Fruit fly (Drosophila melanogaster) whole organism, prepupa: ENCODE measurements around the gene Nup154.

Experiments used
- Blimp-1 ChIP-seq: fragments of 200-800 bp; sonication (Bioruptor generic); optimal IDR thresholded peaks from 3 replicates; lab custom pipeline; 2017; ENCODE audit warnings: missing biosample characterization, missing genetic modification characterization, mild to moderate bottlenecking, moderate library complexity, missing genetic modification reagents
- CG10631 ChIP-seq: fragments of 200-800 bp; sonication (Bioruptor generic); optimal IDR thresholded peaks from 2 replicates; lab custom pipeline; 2016; ENCODE audit warnings: missing biosample characterization, missing genetic modification characterization
- CG10669 ChIP-seq: fragments of 200-800 bp; sonication (Bioruptor generic); optimal IDR thresholded peaks from 3 replicates; lab custom pipeline; 2018; ENCODE audit warnings: missing biosample characterization, mild to moderate bottlenecking, missing genetic modification characterization, moderate library complexity
- CG11294 ChIP-seq: fragments of 200-800 bp; sonication (Bioruptor generic); IDR thresholded peaks from 2 replicates; pipeline ENCODE4 v1.3.6; 2022; ENCODE audit warnings: missing biosample characterization, missing genetic modification characterization
- CG11762 ChIP-seq: fragments of 200-800 bp; sonication (Bioruptor generic); optimal IDR thresholded peaks from 3 replicates; lab custom pipeline; 2016; ENCODE audit warnings: missing biosample characterization, missing genetic modification characterization; ENCODE audit not compliant: insufficient read depth
- CG11902 ChIP-seq: fragments of 200-800 bp; sonication (Bioruptor generic); optimal IDR thresholded peaks from 3 replicates; lab custom pipeline; 2016; ENCODE audit warnings: missing biosample characterization, missing genetic modification characterization
- CG1621 ChIP-seq: fragments of 200-800 bp; sonication (Bioruptor generic); optimal IDR thresholded peaks from 3 replicates; lab custom pipeline; 2018; ENCODE audit warnings: missing biosample characterization, mild to moderate bottlenecking, missing genetic modification characterization
- CG16779 ChIP-seq: fragments of 200-800 bp; sonication (Bioruptor generic); optimal IDR thresholded peaks from 3 replicates; lab custom pipeline; 2017; ENCODE audit warnings: missing biosample characterization, mild to moderate bottlenecking, missing genetic modification characterization
- CG3032 ChIP-seq: fragments of 200-800 bp; optimal IDR thresholded peaks from 2 replicates; lab custom pipeline; 2019; ENCODE audit warnings: missing biosample characterization, mild to moderate bottlenecking, missing genetic modification characterization, moderate library complexity
- CG31627 ChIP-seq: fragments of 200-800 bp; sonication (Bioruptor generic); optimal IDR thresholded peaks from 3 replicates; lab custom pipeline; 2016; ENCODE audit warnings: missing biosample characterization, missing genetic modification characterization
- CG32006 ChIP-seq: fragments of 200-800 bp; sonication (Bioruptor generic); optimal IDR thresholded peaks from 3 replicates; lab custom pipeline; 2017; ENCODE audit warnings: missing biosample characterization, mild to moderate bottlenecking, missing genetic modification characterization
- CG34406 ChIP-seq: fragments of 200-800 bp; sonication (Bioruptor generic); optimal IDR thresholded peaks from 3 replicates; lab custom pipeline; 2016; ENCODE audit warnings: missing biosample characterization, missing genetic modification characterization
- CG3919 ChIP-seq: fragments of 200-800 bp; sonication (Bioruptor generic); optimal IDR thresholded peaks from 3 replicates; lab custom pipeline; 2016; ENCODE audit warnings: missing biosample characterization, missing genetic modification characterization
- CG4318 ChIP-seq: fragments of 200-800 bp; sonication (Bioruptor generic); optimal IDR thresholded peaks from 3 replicates; lab custom pipeline; 2017; ENCODE audit warnings: missing biosample characterization, mild to moderate bottlenecking, missing genetic modification characterization
- CG6163 ChIP-seq: fragments of 200-800 bp; sonication (Bioruptor generic); IDR thresholded peaks from 3 replicates; pipeline ENCODE4 v1.3.6; 2022; ENCODE audit warnings: missing biosample characterization, missing genetic modification characterization
- CG6276 ChIP-seq: fragments of 200-800 bp; sonication (Bioruptor generic); optimal IDR thresholded peaks from 2 replicates; lab custom pipeline; 2017; ENCODE audit warnings: missing biosample characterization, mild to moderate bottlenecking, missing genetic modification characterization
- CG6792 ChIP-seq: fragments of 200-800 bp; sonication (Bioruptor generic); optimal IDR thresholded peaks from 3 replicates; lab custom pipeline; 2016; ENCODE audit warnings: missing biosample characterization, missing genetic modification characterization
- CG6808 ChIP-seq: fragments of 200-800 bp; sonication (Bioruptor generic); optimal IDR thresholded peaks from 3 replicates; lab custom pipeline; 2017; ENCODE audit warnings: missing biosample characterization, missing genetic modification characterization, mild to moderate bottlenecking, moderate library complexity, missing genetic modification reagents
- CG7368 ChIP-seq: fragments of 200-800 bp; sonication (Bioruptor generic); optimal IDR thresholded peaks from 3 replicates; lab custom pipeline; 2016; ENCODE audit warnings: missing biosample characterization, missing genetic modification characterization
- CG8119 ChIP-seq: fragments of 200-800 bp; sonication (Bioruptor generic); IDR thresholded peaks from 3 replicates; pipeline ENCODE4 v1.3.6; 2022; ENCODE audit warnings: missing biosample characterization, missing genetic modification characterization
- CG8319 ChIP-seq: fragments of 200-800 bp; sonication (Bioruptor generic); optimal IDR thresholded peaks from 3 replicates; lab custom pipeline; 2016; ENCODE audit warnings: missing biosample characterization, missing genetic modification characterization
- CG9139 ChIP-seq: fragments of 200-800 bp; sonication (Bioruptor generic); optimal IDR thresholded peaks from 3 replicates; lab custom pipeline; 2017; ENCODE audit warnings: missing biosample characterization, mild to moderate bottlenecking, missing genetic modification characterization
- Eip75B ChIP-seq: fragments of 200-800 bp; sonication (Bioruptor generic); optimal IDR thresholded peaks from 3 replicates; lab custom pipeline; 2016; ENCODE audit warnings: missing biosample characterization, missing genetic modification characterization
- Eip93F ChIP-seq: fragments of 200-800 bp; sonication (Bioruptor generic); optimal IDR thresholded peaks from 2 replicates; lab custom pipeline; 2016; ENCODE audit warnings: missing biosample characterization, mild to moderate bottlenecking, missing genetic modification characterization
- Ets21C ChIP-seq: fragments of 200-800 bp; sonication (Bioruptor generic); optimal IDR thresholded peaks from 3 replicates; lab custom pipeline; 2016; ENCODE audit warnings: missing biosample characterization, missing genetic modification characterization
- Ets96B ChIP-seq: fragments of 200-800 bp; optimal IDR thresholded peaks from 2 replicates; lab custom pipeline; 2019; ENCODE audit warnings: missing biosample characterization, mild to moderate bottlenecking, missing genetic modification characterization, moderate library complexity
- Gug ChIP-seq: fragments of 200-800 bp; sonication (Bioruptor generic); IDR thresholded peaks from 2 replicates; pipeline ENCODE4 v1.3.6; 2022; ENCODE audit warnings: missing biosample characterization, missing genetic modification characterization
- Hr38 ChIP-seq: sonication (Bioruptor generic); optimal IDR thresholded peaks from 2 replicates; lab custom pipeline; 2016; ENCODE audit warnings: missing biosample characterization, missing genetic modification characterization
- Hr39 ChIP-seq: fragments of 200-800 bp; sonication (Bioruptor generic); optimal IDR thresholded peaks from 2 replicates; lab custom pipeline; 2016; ENCODE audit warnings: missing biosample characterization, missing genetic modification characterization
- Hr4 ChIP-seq: fragments of 200-800 bp; sonication (Bioruptor generic); optimal IDR thresholded peaks from 3 replicates; lab custom pipeline; 2016; ENCODE audit warnings: missing biosample characterization, missing genetic modification characterization
- Met ChIP-seq: fragments of 200-800 bp; sonication (Bioruptor generic); optimal IDR thresholded peaks from 3 replicates; lab custom pipeline; 2016; ENCODE audit warnings: missing biosample characterization, missing genetic modification characterization
- OdsH ChIP-seq: fragments of 200-800 bp; sonication (Bioruptor generic); optimal IDR thresholded peaks from 3 replicates; lab custom pipeline; 2016; ENCODE audit warnings: missing biosample characterization, missing genetic modification characterization
- Smox ChIP-seq: fragments of 200-800 bp; sonication (Bioruptor generic); optimal IDR thresholded peaks from 3 replicates; lab custom pipeline; 2016; ENCODE audit warnings: missing biosample characterization, missing genetic modification characterization
- Sox102F ChIP-seq: fragments of 200-800 bp; sonication (Bioruptor generic); optimal IDR thresholded peaks from 2 replicates; lab custom pipeline; 2016; ENCODE audit warnings: missing biosample characterization, mild to moderate bottlenecking, missing genetic modification characterization
- Sox14 ChIP-seq: fragments of 200-800 bp; sonication (Bioruptor generic); optimal IDR thresholded peaks from 3 replicates; lab custom pipeline; 2016; ENCODE audit warnings: missing biosample characterization, missing genetic modification characterization
- Sox15 ChIP-seq: fragments of 200-800 bp; sonication (Bioruptor generic); optimal IDR thresholded peaks from 3 replicates; lab custom pipeline; 2016; ENCODE audit warnings: missing biosample characterization, missing genetic modification characterization
- achi ChIP-seq: fragments of 200-800 bp; sonication (Bioruptor generic); optimal IDR thresholded peaks from 3 replicates; lab custom pipeline; 2016; ENCODE audit warnings: missing biosample characterization, missing genetic modification characterization
- acj6 ChIP-seq: fragments of 200-800 bp; sonication (Bioruptor generic); optimal IDR thresholded peaks from 3 replicates; lab custom pipeline; 2016; ENCODE audit warnings: missing biosample characterization, missing genetic modification characterization
- dac ChIP-seq: fragments of 200-800 bp; sonication (Bioruptor generic); optimal IDR thresholded peaks from 2 replicates; lab custom pipeline; 2017; ENCODE audit warnings: missing biosample characterization, mild to moderate bottlenecking, missing genetic modification characterization
- dsx ChIP-seq: fragments of 200-800 bp; optimal IDR thresholded peaks from 3 replicates; lab custom pipeline; 2019; ENCODE audit warnings: missing biosample characterization, mild to moderate bottlenecking, missing genetic modification characterization, moderate library complexity; ENCODE audit not compliant: poor library complexity, severe bottlenecking
- eg ChIP-seq: fragments of 200-800 bp; sonication (Bioruptor generic); IDR thresholded peaks from 3 replicates; pipeline ENCODE4 v1.3.6; 2022; ENCODE audit warnings: missing biosample characterization, missing genetic modification characterization
- esn ChIP-seq: fragments of 200-800 bp; sonication (Bioruptor generic); optimal IDR thresholded peaks from 2 replicates; lab custom pipeline; 2016; ENCODE audit warnings: missing biosample characterization, mild to moderate bottlenecking, missing genetic modification characterization, moderate library complexity
- fd59A ChIP-seq: fragments of 200-800 bp; sonication (Bioruptor generic); optimal IDR thresholded peaks from 2 replicates; lab custom pipeline; 2017; ENCODE audit warnings: missing biosample characterization, mild to moderate bottlenecking, missing genetic modification characterization, missing genetic modification reagents
- fkh ChIP-seq: fragments of 200-800 bp; sonication (Bioruptor generic); optimal IDR thresholded peaks from 3 replicates; lab custom pipeline; 2017; ENCODE audit warnings: missing biosample characterization, mild to moderate bottlenecking, missing genetic modification characterization, moderate library complexity
- lz ChIP-seq: fragments of 200-800 bp; sonication (Bioruptor generic); optimal IDR thresholded peaks from 3 replicates; lab custom pipeline; 2016; ENCODE audit warnings: missing biosample characterization, missing genetic modification characterization
- salr ChIP-seq, 2 experiments: fragments of 200-800 bp; sonication (Bioruptor generic); optimal IDR thresholded peaks; 3 replicates each; lab custom pipeline; 2016 to 2018; ENCODE audit warnings: missing biosample characterization in 2 of 2, missing genetic modification characterization in 2 of 2, mild to moderate bottlenecking in 1 of 2
- spab ChIP-seq: fragments of 200-800 bp; sonication (Bioruptor generic); optimal IDR thresholded peaks from 2 replicates; lab custom pipeline; 2017; ENCODE audit warnings: missing biosample characterization, mild to moderate bottlenecking, missing genetic modification characterization, missing genetic modification reagents
- ss ChIP-seq, 2 experiments: fragments of 200-800 bp; sonication (Bioruptor generic); optimal IDR thresholded peaks; 2 replicates in 1 of 2; 3 replicates in 1 of 2; lab custom pipeline; 2017 to 2018; ENCODE audit warnings: mild to moderate bottlenecking in 2 of 2, missing biosample characterization in 2 of 2, missing genetic modification characterization in 2 of 2, moderate library complexity in 1 of 2
- svp ChIP-seq: fragments of 200-800 bp; sonication (Bioruptor generic); peaks from one replicate; lab custom pipeline; 2016; ENCODE audit warnings: missing biosample characterization, missing genetic modification characterization
- topi ChIP-seq: fragments of 200-800 bp; sonication (Bioruptor generic); optimal IDR thresholded peaks from 3 replicates; lab custom pipeline; 2016; ENCODE audit warnings: missing biosample characterization, missing genetic modification characterization

Nup154 gene

dm6 chr2L:11044678-11045466, 40.3 kb downstream of the Nup154 start:
- TF ChIP-seq Sox102F (peak; percentile 82), Hr39 (GFP tag; lab: Kevin White, UChicago) (peak; percentile 80), achi (peak; percentile 63), CG7368 (GFP tag; lab: Kevin White, UChicago) (peak; percentile 4), eg (GFP tag; lab: Robert Waterston, UW) (peak; percentile 75; the same call in 2 of the 3 replicates), fkh (peak; percentile 98), CG1621 (tag; lab: Kevin White, UChicago) (peak; percentile 39), salr (GFP tag; optimal IDR thresholded peaks at IDR 0.05; lab: Kevin White, UChicago) (peak in 1 of 2 experiments; percentile 37), Eip93F (GFP tag; lab: Kevin White, UChicago) (peak; percentile 66), topi (peak; percentile 67), acj6 (GFP tag; lab: Kevin White, UChicago) (peak; percentile 79), fd59A (GFP tag; lab: Kevin White, UChicago) (no peak), CG4318 (GFP tag; lab: Kevin White, UChicago) (peak; percentile 25), spab (GFP tag; lab: Kevin White, UChicago) (peak; percentile 30), CG8119 (GFP tag; lab: Robert Waterston, UW) (peak; percentile 83), Sox14 (GFP tag; lab: Kevin White, UChicago) (peak; percentile 66), CG34406 (peak; percentile 75), CG3919 (peak; percentile 31), Ets96B (tag; lab: Kevin White, UChicago) (peak; percentile 35), CG3032 (tag; lab: Kevin White, UChicago) (peak; percentile 5), CG6808 (GFP tag; lab: Kevin White, UChicago) (peak; percentile 53), CG8319 (GFP tag; lab: Kevin White, UChicago) (no peak), Sox15 (GFP tag; lab: Kevin White, UChicago) (peak; percentile 46), Smox (GFP tag; lab: Kevin White, UChicago) (peak; percentile 85), dsx (GFP tag; lab: Kevin White, UChicago) (peak; percentile 48), CG11762 (GFP tag; lab: Kevin White, UChicago) (peak; percentile 41), svp (GFP tag; lab: Kevin White, UChicago) (peak; percentile 99), Blimp-1 (no peak), CG10669 (GFP tag; lab: Kevin White, UChicago) (peak; percentile 6), CG11294 (GFP tag; lab: Robert Waterston, UW) (no peak; the same call in 1 of the 2 replicates), lz (GFP tag; lab: Kevin White, UChicago) (peak; percentile 69), CG9139 (GFP tag; lab: Kevin White, UChicago) (no peak), CG32006 (GFP tag; lab: Kevin White, UChicago) (peak; percentile 75), esn (peak; percentile 86), Met (GFP tag; lab: Kevin White, UChicago) (peak; percentile 82), CG6163 (GFP tag; lab: Robert Waterston, UW) (peak; percentile 79), OdsH (GFP tag; lab: Kevin White, UChicago) (peak; percentile 78), CG16779 (peak; percentile 66), CG11902 (peak; percentile 49), dac (no peak), Gug (GFP tag; lab: Robert Waterston, UW) (peak; percentile 51), CG31627 (GFP tag; lab: Kevin White, UChicago) (peak; percentile 83), Hr4 (GFP tag; lab: Kevin White, UChicago) (peak; percentile 41), CG6792 (GFP tag; lab: Kevin White, UChicago) (peak; percentile 76), CG6276 (GFP tag; lab: Kevin White, UChicago) (peak; percentile 68), Eip75B (GFP tag; lab: Kevin White, UChicago) (peak; percentile 32), ss (GFP tag; optimal IDR thresholded peaks at IDR 0.05; lab: Kevin White, UChicago) (peak; percentile 44 to 61), CG10631 (GFP tag; lab: Kevin White, UChicago) (peak; percentile 67), Ets21C (GFP tag; lab: Kevin White, UChicago) (peak; percentile 69), Hr38 (GFP tag; lab: Kevin White, UChicago) (no peak)
